Worm (Caenorhabditis elegans): ENCODE results near the gene nhr-12.

- TF ChIP-seq him-1 (tag; optimal IDR thresholded peaks at IDR 0.05) = no peak
- no peak for TF ChIP-seq dao-5 (tag; optimal IDR thresholded peaks at IDR 0.05)
- no peak for TF ChIP-seq W03F9.2 (tag; optimal IDR thresholded peaks at IDR 0.05)
Measured at ce11 chrV:10036275-10036674, 47.6 kb downstream of the nhr-12 start, which contains the start of gene T06E8.2.

Data from whole organism, L4/young adult.